Fruit fly (Drosophila melanogaster) whole organism, embryonic: ENCODE results near the gene axo.

ENCODE experiments used
- Abd-B ChIP-seq: fragments of 200-800 bp; sonication (Bioruptor generic); optimal IDR thresholded peaks from 2 replicates; lab custom pipeline; 2018; ENCODE audit warnings: missing biosample characterization, mild to moderate bottlenecking, missing genetic modification characterization, moderate library complexity
- Atf3 ChIP-seq: fragments of 200-800 bp; sonication (Bioruptor generic); optimal IDR thresholded peaks from 3 replicates; lab custom pipeline; 2016; ENCODE audit warnings: missing biosample characterization, missing genetic modification characterization
- B-H2 ChIP-seq: fragments of 200-800 bp; sonication (Bioruptor generic); optimal IDR thresholded peaks from 2 replicates; lab custom pipeline; 2018; ENCODE audit warnings: missing biosample characterization, mild to moderate bottlenecking, missing genetic modification characterization
- CG11093 ChIP-seq: fragments of 200-800 bp; sonication (Bioruptor generic); IDR thresholded peaks from 3 replicates; pipeline ENCODE4 v1.3.6; 2022; ENCODE audit warnings: missing biosample characterization, missing genetic modification characterization
- CG11247 ChIP-seq: fragments of 200-800 bp; sonication (Bioruptor generic); IDR thresholded peaks from 2 replicates; pipeline ENCODE4 v1.3.6; 2022; ENCODE audit warnings: missing biosample characterization, missing genetic modification characterization
- CG11398 ChIP-seq: fragments of 200-800 bp; sonication (Bioruptor generic); optimal IDR thresholded peaks from 2 replicates; lab custom pipeline; 2016; ENCODE audit warnings: missing biosample characterization, missing genetic modification characterization
- CG11504 ChIP-seq: fragments of 200-800 bp; sonication (Bioruptor generic); optimal IDR thresholded peaks from 3 replicates; lab custom pipeline; 2019; ENCODE audit warnings: missing biosample characterization, mild to moderate bottlenecking, missing genetic modification characterization, moderate library complexity
- CG12104 ChIP-seq: fragments of 200-800 bp; sonication (Bioruptor generic); optimal IDR thresholded peaks from 3 replicates; lab custom pipeline; 2016; ENCODE audit warnings: missing biosample characterization, missing genetic modification characterization
- CG12219 ChIP-seq: fragments of 200-800 bp; sonication (Bioruptor generic); optimal IDR thresholded peaks from 3 replicates; lab custom pipeline; 2018; ENCODE audit warnings: missing biosample characterization, mild to moderate bottlenecking, missing genetic modification characterization
- CG1233 ChIP-seq: fragments of 200-800 bp; sonication (Bioruptor generic); optimal IDR thresholded peaks from 4 replicates; lab custom pipeline; 2018; ENCODE audit warnings: missing biosample characterization, mild to moderate bottlenecking, missing genetic modification characterization
- CG12942 ChIP-seq: fragments of 200-800 bp; sonication (Bioruptor generic); optimal IDR thresholded peaks from 3 replicates; lab custom pipeline; 2016; ENCODE audit warnings: missing biosample characterization, missing genetic modification characterization
- CG14014 ChIP-seq: fragments of 200-800 bp; sonication (Bioruptor generic); IDR thresholded peaks from 2 replicates; pipeline ENCODE4 v1.3.6; 2022; ENCODE audit warnings: missing biosample characterization, missing genetic modification characterization
- CG16863 ChIP-seq: fragments of 200-800 bp; sonication (Bioruptor generic); optimal IDR thresholded peaks from 3 replicates; lab custom pipeline; 2016; ENCODE audit warnings: missing biosample characterization, missing genetic modification characterization
- CG17568 ChIP-seq: fragments of 200-800 bp; sonication (Bioruptor generic); optimal IDR thresholded peaks from 2 replicates; lab custom pipeline; 2018; ENCODE audit warnings: missing biosample characterization, mild to moderate bottlenecking, missing genetic modification characterization, moderate library complexity
- CG17912 ChIP-seq: fragments of 200-800 bp; sonication (Bioruptor generic); optimal IDR thresholded peaks from 2 replicates; lab custom pipeline; 2018; ENCODE audit warnings: missing biosample characterization, mild to moderate bottlenecking, missing genetic modification characterization
- CG2202 ChIP-seq: fragments of 200-800 bp; sonication (Bioruptor generic); optimal IDR thresholded peaks from 2 replicates; lab custom pipeline; 2018; ENCODE audit warnings: missing biosample characterization, mild to moderate bottlenecking, missing genetic modification characterization
- CG2889 ChIP-seq: fragments of 200-800 bp; sonication (Bioruptor generic); IDR thresholded peaks from 3 replicates; pipeline ENCODE4 v1.3.6; 2022; ENCODE audit warnings: missing biosample characterization, missing genetic modification characterization
- CG3726 ChIP-seq: fragments of 200-800 bp; sonication (Bioruptor generic); IDR thresholded peaks from 3 replicates; pipeline ENCODE4, ENCODE4 v1.3.6; 2022; ENCODE audit warnings: missing biosample characterization, missing genetic modification characterization
- CG5245 ChIP-seq: fragments of 200-800 bp; sonication (Bioruptor generic); optimal IDR thresholded peaks from 3 replicates; lab custom pipeline; 2016; ENCODE audit warnings: missing biosample characterization, missing genetic modification characterization
- CG6791 ChIP-seq: fragments of 200-800 bp; sonication (Bioruptor generic); IDR thresholded peaks from 3 replicates; pipeline ENCODE4 v1.3.6; 2022; ENCODE audit warnings: missing biosample characterization, missing genetic modification characterization; ENCODE audit not compliant: partially characterized antibody
- CG7928 ChIP-seq: fragments of 200-800 bp; sonication (Bioruptor generic); optimal IDR thresholded peaks from 2 replicates; lab custom pipeline; 2017; ENCODE audit warnings: missing biosample characterization, mild to moderate bottlenecking, missing genetic modification characterization
- CG8281 ChIP-seq: fragments of 200-800 bp; sonication (Bioruptor generic); optimal IDR thresholded peaks from 2 replicates; lab custom pipeline; 2018; ENCODE audit warnings: missing biosample characterization, mild to moderate bottlenecking, missing genetic modification characterization, moderate library complexity
- CG9215 ChIP-seq: fragments of 200-800 bp; sonication (Bioruptor generic); IDR thresholded peaks from 2 replicates; pipeline ENCODE4 v1.3.6; 2022; ENCODE audit warnings: missing biosample characterization, missing genetic modification characterization
- CG9797 ChIP-seq: fragments of 200-800 bp; sonication (Bioruptor generic); optimal IDR thresholded peaks from 3 replicates; lab custom pipeline; 2018; ENCODE audit warnings: missing biosample characterization, mild to moderate bottlenecking, missing genetic modification characterization
- CHES-1-like ChIP-seq: fragments of 200-800 bp; sonication (Bioruptor generic); optimal IDR thresholded peaks from 2 replicates; lab custom pipeline; 2016; ENCODE audit warnings: missing biosample characterization, missing genetic modification characterization
- D19A ChIP-seq: fragments of 200-800 bp; optimal IDR thresholded peaks from 3 replicates; lab custom pipeline; 2019; ENCODE audit warnings: missing biosample characterization, mild to moderate bottlenecking, missing genetic modification characterization, moderate library complexity
- D19B ChIP-seq: fragments of 200-800 bp; sonication (Bioruptor generic); optimal IDR thresholded peaks from 2 replicates; lab custom pipeline; 2017; ENCODE audit warnings: missing biosample characterization, mild to moderate bottlenecking, missing genetic modification characterization
- Dip2 ChIP-seq: fragments of 200-800 bp; sonication (Bioruptor generic); IDR thresholded peaks from 2 replicates; pipeline ENCODE4 v1.3.6; 2022; ENCODE audit warnings: missing biosample characterization, missing genetic modification characterization
- Drgx ChIP-seq: fragments of 200-800 bp; sonication (Bioruptor generic); IDR thresholded peaks from 2 replicates; pipeline ENCODE4 v1.3.6; 2022; ENCODE audit warnings: missing biosample characterization, missing genetic modification characterization
- Hr51 ChIP-seq, 2 experiments: fragments of 200-800 bp; sonication (Bioruptor generic); optimal IDR thresholded peaks; 2 replicates in 1 of 2; 3 replicates in 1 of 2; lab custom pipeline; 2016 to 2018; ENCODE audit warnings: missing biosample characterization in 2 of 2, missing genetic modification characterization in 2 of 2, mild to moderate bottlenecking in 1 of 2, moderate library complexity in 1 of 2
- Lim3 ChIP-seq: fragments of 200-800 bp; sonication (Bioruptor generic); IDR thresholded peaks from 2 replicates; pipeline ENCODE4 v1.3.6; 2022; ENCODE audit warnings: missing biosample characterization, missing genetic modification characterization
- Mad ChIP-seq: fragments of 200-800 bp; sonication (Bioruptor generic); optimal IDR thresholded peaks from 2 replicates; lab custom pipeline; 2016; ENCODE audit warnings: missing biosample characterization, missing genetic modification characterization
- Myb ChIP-seq: fragments of 200-800 bp; sonication (Bioruptor generic); optimal IDR thresholded peaks from 2 replicates; lab custom pipeline; 2016; ENCODE audit warnings: missing biosample characterization, missing genetic modification characterization
- Xbp1 ChIP-seq: fragments of 200-800 bp; sonication (Bioruptor generic); optimal IDR thresholded peaks from 3 replicates; lab custom pipeline; 2016; ENCODE audit warnings: missing biosample characterization, mild to moderate bottlenecking, missing genetic modification characterization
- br ChIP-seq: fragments of >200 bp; optimal IDR thresholded peaks from 2 replicates; lab custom pipeline; 2017
- chif ChIP-seq, 2 experiments: fragments of 200-800 bp; sonication (Bioruptor generic); optimal IDR thresholded peaks; 3 replicates each; lab custom pipeline; 2016; ENCODE audit warnings: missing biosample characterization in 2 of 2, missing genetic modification characterization in 2 of 2
- dati ChIP-seq: fragments of 200-800 bp; sonication (Bioruptor generic); IDR thresholded peaks from 2 replicates; pipeline ENCODE4 v1.3.6; 2022; ENCODE audit warnings: missing biosample characterization, missing genetic modification characterization
- dmrt99B ChIP-seq: fragments of 200-800 bp; sonication (Bioruptor generic); optimal IDR thresholded peaks from 2 replicates; lab custom pipeline; 2018; ENCODE audit warnings: missing biosample characterization, mild to moderate bottlenecking, missing genetic modification characterization, moderate library complexity
- fd96Cb ChIP-seq: fragments of 200-800 bp; sonication (Bioruptor generic); optimal IDR thresholded peaks from 2 replicates; lab custom pipeline; 2018; ENCODE audit warnings: missing biosample characterization, mild to moderate bottlenecking, missing genetic modification characterization, moderate library complexity
- gfzf ChIP-seq: fragments of 200-800 bp; sonication (Bioruptor generic); optimal IDR thresholded peaks from 2 replicates; lab custom pipeline; 2016; ENCODE audit warnings: missing biosample characterization, mild to moderate bottlenecking, missing genetic modification characterization, moderate library complexity
- gt ChIP-seq: fragments of 200-800 bp; sonication (Bioruptor generic); IDR thresholded peaks from 2 replicates; pipeline ENCODE4 v1.3.6; 2022; ENCODE audit warnings: missing biosample characterization, missing genetic modification characterization
- nau ChIP-seq: fragments of 200-800 bp; sonication (Bioruptor generic); optimal IDR thresholded peaks from 3 replicates; lab custom pipeline; 2017; ENCODE audit warnings: missing biosample characterization, mild to moderate bottlenecking, missing genetic modification characterization, missing genetic modification reagents
- prd ChIP-seq, 3 experiments: fragments of >200 bp in 2 of 3; fragments of 200-800 bp in 1 of 3; sonication (Bioruptor generic) in 1 of 3; optimal IDR thresholded peaks in 2 of 3; IDR thresholded peaks in 1 of 3; 2 replicates in 2 of 3; 3 replicates in 1 of 3; pipeline versions ENCODE4 v1.3.6 to Lab custom; 2017 to 2022; ENCODE audit warnings: missing biosample characterization in 1 of 3, missing genetic modification characterization in 1 of 3
- pzg ChIP-seq: fragments of 200-800 bp; sonication (Bioruptor generic); optimal IDR thresholded peaks from 3 replicates; lab custom pipeline; 2018; ENCODE audit warnings: missing biosample characterization, mild to moderate bottlenecking, missing genetic modification characterization, moderate library complexity
- sd ChIP-seq: fragments of 200-800 bp; sonication (Bioruptor generic); optimal IDR thresholded peaks from 3 replicates; lab custom pipeline; 2018; ENCODE audit warnings: missing biosample characterization, mild to moderate bottlenecking, missing genetic modification characterization, moderate library complexity
- seq ChIP-seq: fragments of 200-800 bp; sonication (Bioruptor generic); IDR thresholded peaks from 2 replicates; pipeline ENCODE4 v1.3.6; 2022; ENCODE audit warnings: missing biosample characterization, missing genetic modification characterization
- sima ChIP-seq: fragments of 200-800 bp; sonication (Bioruptor generic); optimal IDR thresholded peaks from 2 replicates; lab custom pipeline; 2016; ENCODE audit warnings: missing biosample characterization, missing genetic modification characterization
- trh ChIP-seq: fragments of 200-800 bp; sonication (Bioruptor generic); optimal IDR thresholded peaks from 2 replicates; lab custom pipeline; 2016; ENCODE audit warnings: missing biosample characterization, missing genetic modification characterization
- wor ChIP-seq: fragments of 200-800 bp; sonication (Bioruptor generic); IDR thresholded peaks from 2 replicates; pipeline ENCODE4 v1.3.6; 2022; ENCODE audit warnings: missing biosample characterization, missing genetic modification characterization
- zen ChIP-seq: fragments of 200-800 bp; sonication (Bioruptor generic); optimal IDR thresholded peaks from 3 replicates; lab custom pipeline; 2018; ENCODE audit warnings: missing biosample characterization, mild to moderate bottlenecking, missing genetic modification characterization, moderate library complexity

axo gene

dm6 chr3L:4698032-4698431 lies 10.9 kb upstream of the axo start (continued):
- TF ChIP-seq sima (GFP tag; lab: Kevin White, UChicago): no peak
- TF ChIP-seq zen (tag; lab: Kevin White, UChicago): peak; percentile 53
- TF ChIP-seq CG8281: peak; percentile 62
- TF ChIP-seq prd (optimal IDR thresholded peaks at IDR 0.05; lab: Kevin White, UChicago): no peak
- TF ChIP-seq prd (GFP tag; IDR thresholded peaks at IDR 0.05; lab: Robert Waterston, UW): peak; percentile 88
- peak; percentile 54 for TF ChIP-seq sd
- no peak for TF ChIP-seq pzg
- TF ChIP-seq Abd-B (GFP tag; lab: Kevin White, UChicago): peak; percentile 75
- TF ChIP-seq CG7928 (GFP tag; lab: Kevin White, UChicago): peak; percentile 40
- no peak for TF ChIP-seq br (lab: Kevin White, UChicago)
- TF ChIP-seq Myb: peak; percentile 54
- TF ChIP-seq CG2889 (GFP tag; lab: Robert Waterston, UW): peak; percentile 73; the same call in 2 of the 3 replicates
- peak; percentile 89 for TF ChIP-seq CG14014 (GFP tag; lab: Robert Waterston, UW)
- TF ChIP-seq gt (GFP tag; lab: Robert Waterston, UW): peak; percentile 46; the same call in 1 of the 2 replicates
- no peak for TF ChIP-seq Dip2
- TF ChIP-seq CG3726 (GFP tag; lab: Robert Waterston, UW): peak; percentile 68
- TF ChIP-seq chif (GFP tag; optimal IDR thresholded peaks at IDR 0.05; lab: Kevin White, UChicago): peak; percentile 84 to 87
- TF ChIP-seq gfzf: no peak
- TF ChIP-seq B-H2 (GFP tag; lab: Kevin White, UChicago): no peak
- peak; percentile 54; the same call in 1 of the 2 replicates for TF ChIP-seq dati (GFP tag; lab: Robert Waterston, UW)
- peak; percentile 80 for TF ChIP-seq CG12104
- 0 out of 3 replicates have a peak, but pooled peaks have one; percentile 11 for TF ChIP-seq CG6791
- peak; percentile 88 for TF ChIP-seq dmrt99B
- peak; percentile 86 for TF ChIP-seq Mad (GFP tag; lab: Kevin White, UChicago)
- peak; percentile 68 for TF ChIP-seq CG9215 (GFP tag; lab: Robert Waterston, UW)
- TF ChIP-seq CG2202 (tag; lab: Kevin White, UChicago): peak; percentile 52
- peak; percentile 89 for TF ChIP-seq CG11504
- TF ChIP-seq Hr51 (GFP tag; optimal IDR thresholded peaks at IDR 0.05; lab: Kevin White, UChicago): peak; percentile 73 to 89
- TF ChIP-seq CG12219 (GFP tag; lab: Kevin White, UChicago): peak; percentile 86
- TF ChIP-seq CG9797 (GFP tag; lab: Kevin White, UChicago): no peak
- TF ChIP-seq Atf3: peak; percentile 60
- TF ChIP-seq fd96Cb (tag; lab: Kevin White, UChicago): peak; percentile 81
- TF ChIP-seq D19B (GFP tag; lab: Kevin White, UChicago): peak; percentile 59
- peak; percentile 78; the same call in 2 of the 3 replicates for TF ChIP-seq CG11093 (GFP tag; lab: Robert Waterston, UW)
- TF ChIP-seq CG16863 (GFP tag; lab: Kevin White, UChicago): peak; percentile 80
- TF ChIP-seq seq (GFP tag; lab: Robert Waterston, UW): peak; percentile 89
- TF ChIP-seq CG1233: peak; percentile 67
- TF ChIP-seq CG11398 (GFP tag; lab: Kevin White, UChicago): peak; percentile 80
- TF ChIP-seq trh (GFP tag; lab: Kevin White, UChicago): peak; percentile 60
- peak; percentile 66 for TF ChIP-seq CG12942 (GFP tag; lab: Kevin White, UChicago)
- no peak for TF ChIP-seq Lim3 (GFP tag; lab: Robert Waterston, UW)
- peak; percentile 73 for TF ChIP-seq CG11247 (GFP tag; lab: Robert Waterston, UW)
- peak; percentile 89 for TF ChIP-seq Xbp1 (GFP tag; lab: Kevin White, UChicago)
- TF ChIP-seq CG17912 (GFP tag; lab: Kevin White, UChicago): no peak
- TF ChIP-seq CG17568 (GFP tag; lab: Kevin White, UChicago): peak; percentile 78
- peak; percentile 82 for TF ChIP-seq CHES-1-like (GFP tag; lab: Kevin White, UChicago)
- TF ChIP-seq CG5245: peak; percentile 79
- peak; percentile 49; the same call in 1 of the 2 replicates for TF ChIP-seq wor (GFP tag; lab: Robert Waterston, UW)
- TF ChIP-seq Drgx: peak; percentile 81
- TF ChIP-seq nau: peak; percentile 77
- peak; percentile 72 for TF ChIP-seq D19A (tag; lab: Kevin White, UChicago)
